Fruit fly (Drosophila melanogaster): ENCODE measurements around the gene B4.

- TF ChIP-seq psq (optimal IDR thresholded peaks at IDR 0.05) (no peak), ttk (optimal IDR thresholded peaks at IDR 0.05) (no peak), insv (optimal IDR thresholded peaks at IDR 0.05) (no peak)
These were observed 37.5 kb upstream of the B4 start for dm6 chr2L:13586655-13587054.
